Worm (Caenorhabditis elegans): ENCODE results near the gene F35C5.12.

- TF ChIP-seq fos-1 (tag; optimal IDR thresholded peaks at IDR 0.05) (no peak), pqm-1 (tag; optimal IDR thresholded peaks at IDR 0.05) (no peak), zfp-2 (tag; optimal IDR thresholded peaks at IDR 0.05) (no peak), fkh-10 (GFP tag; optimal IDR thresholded peaks at IDR 0.05) (no peak), aly-2 (tag; optimal IDR thresholded peaks at IDR 0.05) (no peak), ztf-7 (tag; optimal IDR thresholded peaks at IDR 0.05) (no peak), skn-1 (tag; optimal IDR thresholded peaks at IDR 0.05) (no peak), hlh-30 (tag; optimal IDR thresholded peaks at IDR 0.05; ENCODE audit: insufficient read depth) (no peak)
These were observed 7.1 kb upstream of the F35C5.12 start for ce11 chrII:12921478-12921877.
